Fruit fly (Drosophila melanogaster) whole organism, embryonic: Measurements from ENCODE around the gene GCS2beta.

Experiments used
- Awh ChIP-seq: fragments of 200-800 bp; sonication (Bioruptor generic); IDR thresholded peaks from 2 replicates; pipeline ENCODE4, ENCODE4 v1.3.6; 2022; ENCODE audit warnings: missing biosample characterization, missing genetic modification characterization
- BEAF-32 ChIP-seq: fragments of 200-800 bp; sonication (Bioruptor generic); optimal IDR thresholded peaks from 3 replicates; lab custom pipeline; 2017; ENCODE audit warnings: missing biosample characterization, missing genetic modification characterization, mild to moderate bottlenecking, moderate library complexity, missing genetic modification reagents
- C15 ChIP-seq: fragments of 200-800 bp; sonication (Bioruptor generic); IDR thresholded peaks from 3 replicates; pipeline ENCODE4 v1.3.6; 2022; ENCODE audit warnings: missing biosample characterization, missing genetic modification characterization
- CG10267 ChIP-seq: fragments of 200-800 bp; sonication (Bioruptor generic); optimal IDR thresholded peaks from 2 replicates; lab custom pipeline; 2018; ENCODE audit warnings: missing biosample characterization, mild to moderate bottlenecking, missing genetic modification characterization, moderate library complexity
- CG10274 ChIP-seq: fragments of 200-800 bp; sonication (Bioruptor generic); optimal IDR thresholded peaks from 3 replicates; lab custom pipeline; 2017; ENCODE audit warnings: missing biosample characterization, mild to moderate bottlenecking, missing genetic modification characterization
- CG12155 ChIP-seq: fragments of 200-800 bp; sonication (Bioruptor generic); optimal IDR thresholded peaks from 3 replicates; lab custom pipeline; 2016; ENCODE audit warnings: missing biosample characterization, missing genetic modification characterization
- CG12391 ChIP-seq: fragments of 200-800 bp; sonication (Bioruptor generic); optimal IDR thresholded peaks from 3 replicates; lab custom pipeline; 2018; ENCODE audit warnings: missing biosample characterization, mild to moderate bottlenecking, missing genetic modification characterization, moderate library complexity
- CG12942 ChIP-seq: fragments of 200-800 bp; sonication (Bioruptor generic); optimal IDR thresholded peaks from 3 replicates; lab custom pipeline; 2016; ENCODE audit warnings: missing biosample characterization, missing genetic modification characterization
- CG14860 ChIP-seq: fragments of 200-800 bp; sonication (Bioruptor generic); IDR thresholded peaks from 3 replicates; pipeline ENCODE4 v1.3.6; 2022; ENCODE audit warnings: missing biosample characterization, missing genetic modification characterization; ENCODE audit not compliant: partially characterized antibody
- CG15011 ChIP-seq: fragments of 200-800 bp; sonication (Bioruptor generic); optimal IDR thresholded peaks from 3 replicates; lab custom pipeline; 2018; ENCODE audit warnings: missing biosample characterization, mild to moderate bottlenecking, missing genetic modification characterization
- CG1647 ChIP-seq: fragments of 200-800 bp; sonication (Bioruptor generic); optimal IDR thresholded peaks from 3 replicates; lab custom pipeline; 2016; ENCODE audit warnings: missing biosample characterization, missing genetic modification characterization
- CG31388 ChIP-seq: fragments of 200-800 bp; sonication (Bioruptor generic); optimal IDR thresholded peaks from 2 replicates; lab custom pipeline; 2016; ENCODE audit warnings: missing biosample characterization, missing genetic modification characterization
- CG5245 ChIP-seq: fragments of 200-800 bp; sonication (Bioruptor generic); optimal IDR thresholded peaks from 3 replicates; lab custom pipeline; 2016; ENCODE audit warnings: missing biosample characterization, missing genetic modification characterization
- CG6813 ChIP-seq: fragments of 200-800 bp; sonication (Bioruptor generic); optimal IDR thresholded peaks from 2 replicates; lab custom pipeline; 2017; ENCODE audit warnings: missing biosample characterization, missing genetic modification characterization, mild to moderate bottlenecking, moderate library complexity, missing genetic modification reagents
- CG7786 ChIP-seq: fragments of 200-800 bp; sonication (Bioruptor generic); optimal IDR thresholded peaks from 2 replicates; lab custom pipeline; 2016; ENCODE audit warnings: missing biosample characterization, missing genetic modification characterization
- CG8478 ChIP-seq: fragments of >200 bp; optimal IDR thresholded peaks from 2 replicates; lab custom pipeline; 2018
- Chrac-16 ChIP-seq: fragments of 200-800 bp; sonication (Bioruptor generic); optimal IDR thresholded peaks from 3 replicates; lab custom pipeline; 2016; ENCODE audit warnings: missing biosample characterization, missing genetic modification characterization
- Dll ChIP-seq: fragments of 200-800 bp; sonication (Bioruptor generic); IDR thresholded peaks from 4 replicates; pipeline ENCODE4 v1.3.6; 2022; ENCODE audit warnings: missing biosample characterization, missing genetic modification characterization; ENCODE audit not compliant: partially characterized antibody
- Doc2 ChIP-seq: fragments of 200-800 bp; sonication (Bioruptor generic); IDR thresholded peaks from 2 replicates; pipeline ENCODE4 v1.3.6; 2022; ENCODE audit warnings: missing biosample characterization, missing genetic modification characterization
- Dp ChIP-seq: fragments of 200-800 bp; sonication (Bioruptor generic); optimal IDR thresholded peaks from 2 replicates; lab custom pipeline; 2018; ENCODE audit warnings: missing biosample characterization, mild to moderate bottlenecking, missing genetic modification characterization, moderate library complexity
- Eip74EF ChIP-seq, 2 experiments: fragments of 200-800 bp in 1 of 2; fragments of >200 bp in 1 of 2; sonication (Bioruptor generic) in 1 of 2; optimal IDR thresholded peaks; 2 replicates each; lab custom pipeline; 2017 to 2019; ENCODE audit warnings: missing biosample characterization in 2 of 2, missing genetic modification characterization in 2 of 2, mild to moderate bottlenecking in 1 of 2, moderate library complexity in 1 of 2
- GATAe ChIP-seq: fragments of 200-800 bp; sonication (Bioruptor generic); conservative IDR thresholded peaks from 2 replicates; pipeline ENCODE4 v1.3.6; 2022; ENCODE audit warnings: missing biosample characterization, missing genetic modification characterization
- Gug ChIP-seq: fragments of 200-800 bp; sonication (Bioruptor generic); IDR thresholded peaks from 4 replicates; pipeline ENCODE4 v1.3.6; 2022; ENCODE audit warnings: missing biosample characterization, missing genetic modification characterization
- H2.0 ChIP-seq: fragments of 200-800 bp; sonication (Bioruptor generic); IDR thresholded peaks from 2 replicates; pipeline ENCODE4 v1.3.6; 2022; ENCODE audit warnings: missing biosample characterization, missing genetic modification characterization
- Hmx ChIP-seq: fragments of 200-800 bp; sonication (Bioruptor generic); optimal IDR thresholded peaks from 2 replicates; lab custom pipeline; 2016; ENCODE audit warnings: missing biosample characterization, missing genetic modification characterization
- NK7.1 ChIP-seq: fragments of 200-800 bp; sonication (Bioruptor generic); optimal IDR thresholded peaks from 3 replicates; lab custom pipeline; 2016; ENCODE audit warnings: missing biosample characterization, missing genetic modification characterization
- Rx ChIP-seq: fragments of 200-800 bp; sonication (Bioruptor generic); IDR thresholded peaks from 2 replicates; pipeline ENCODE4 v1.3.6; 2022; ENCODE audit warnings: missing biosample characterization, missing genetic modification characterization
- Scr ChIP-seq: fragments of 200-800 bp; sonication (Bioruptor generic); IDR thresholded peaks from 2 replicates; pipeline ENCODE4 v1.3.6; 2022; ENCODE audit warnings: missing biosample characterization, missing genetic modification characterization; ENCODE audit not compliant: partially characterized antibody
- Stat92E ChIP-seq, 3 experiments: fragments of >200 bp in 2 of 3; fragments of 200-800 bp in 1 of 3; sonication (Bioruptor generic) in 1 of 3; optimal IDR thresholded peaks; 2 replicates each; lab custom pipeline; 2017 to 2019; ENCODE audit warnings: missing biosample characterization in 3 of 3, missing genetic modification characterization in 3 of 3, mild to moderate bottlenecking in 1 of 3, moderate library complexity in 1 of 3
- ac ChIP-seq: fragments of 200-800 bp; sonication (Bioruptor generic); optimal IDR thresholded peaks from 3 replicates; lab custom pipeline; 2017; ENCODE audit warnings: missing biosample characterization, mild to moderate bottlenecking, missing genetic modification characterization
- bigmax ChIP-seq: fragments of 200-800 bp; sonication (Bioruptor generic); optimal IDR thresholded peaks from 2 replicates; lab custom pipeline; 2018; ENCODE audit warnings: missing biosample characterization, mild to moderate bottlenecking, missing genetic modification characterization
- chinmo ChIP-seq: fragments of 200-800 bp; sonication (Bioruptor generic); IDR thresholded peaks from 4 replicates; pipeline ENCODE4 v1.3.6; 2022; ENCODE audit warnings: missing biosample characterization, missing genetic modification characterization; ENCODE audit not compliant: partially characterized antibody
- crol ChIP-seq: fragments of 200-800 bp; sonication (Bioruptor generic); IDR thresholded peaks from 2 replicates; pipeline ENCODE4 v1.3.6; 2022; ENCODE audit warnings: missing biosample characterization, missing genetic modification characterization
- emc ChIP-seq: fragments of 200-800 bp; sonication (Bioruptor generic); optimal IDR thresholded peaks from 2 replicates; lab custom pipeline; 2016; ENCODE audit warnings: missing biosample characterization, missing genetic modification characterization
- h ChIP-seq: fragments of >200 bp; optimal IDR thresholded peaks from 2 replicates; lab custom pipeline; 2017
- lola ChIP-seq, 3 experiments: fragments of >200 bp in 2 of 3; fragments of 200-800 bp in 1 of 3; sonication (Bioruptor generic) in 1 of 3; optimal IDR thresholded peaks; 2 replicates each; lab custom pipeline; 2017 to 2019; ENCODE audit warnings: missing biosample characterization in 3 of 3, missing genetic modification characterization in 3 of 3, mild to moderate bottlenecking in 1 of 3, moderate library complexity in 1 of 3
- mld ChIP-seq: fragments of 200-800 bp; sonication (Bioruptor generic); IDR thresholded peaks from 3 replicates; pipeline ENCODE4 v1.3.6; 2022; ENCODE audit warnings: missing biosample characterization, missing genetic modification characterization; ENCODE audit not compliant: partially characterized antibody
- nerfin-1 ChIP-seq: fragments of 200-800 bp; sonication (Bioruptor generic); optimal IDR thresholded peaks from 3 replicates; lab custom pipeline; 2019; ENCODE audit warnings: missing biosample characterization, mild to moderate bottlenecking, missing genetic modification characterization, moderate library complexity
- nmo ChIP-seq: fragments of 200-800 bp; sonication (Bioruptor generic); optimal IDR thresholded peaks from 2 replicates; lab custom pipeline; 2018; ENCODE audit warnings: missing biosample characterization, mild to moderate bottlenecking, missing genetic modification characterization, moderate library complexity
- pfk ChIP-seq: fragments of 200-800 bp; sonication (Bioruptor generic); optimal IDR thresholded peaks from 2 replicates; lab custom pipeline; 2018; ENCODE audit warnings: missing biosample characterization, mild to moderate bottlenecking, missing genetic modification characterization, moderate library complexity
- salm ChIP-seq: fragments of 200-800 bp; sonication (Bioruptor generic); optimal IDR thresholded peaks from 2 replicates; lab custom pipeline; 2018; ENCODE audit warnings: missing biosample characterization, mild to moderate bottlenecking, missing genetic modification characterization
- scrt ChIP-seq: fragments of 200-800 bp; sonication (Bioruptor generic); optimal IDR thresholded peaks from 2 replicates; lab custom pipeline; 2018; ENCODE audit warnings: missing biosample characterization, mild to moderate bottlenecking, missing genetic modification characterization, moderate library complexity
- sqz ChIP-seq: fragments of 200-800 bp; sonication (Bioruptor generic); optimal IDR thresholded peaks from 3 replicates; lab custom pipeline; 2018; ENCODE audit warnings: missing biosample characterization, mild to moderate bottlenecking, missing genetic modification characterization
- stwl ChIP-seq: fragments of 200-800 bp; sonication (Bioruptor generic); optimal IDR thresholded peaks from 3 replicates; lab custom pipeline; 2018; ENCODE audit warnings: missing biosample characterization, mild to moderate bottlenecking, missing genetic modification characterization, moderate library complexity
- sug ChIP-seq: fragments of 200-800 bp; optimal IDR thresholded peaks from 2 replicates; lab custom pipeline; 2019; ENCODE audit warnings: missing biosample characterization, mild to moderate bottlenecking, missing genetic modification characterization, moderate library complexity
- tin ChIP-seq: fragments of 200-800 bp; sonication (Bioruptor generic); optimal IDR thresholded peaks from 3 replicates; lab custom pipeline; 2016; ENCODE audit warnings: missing biosample characterization, missing genetic modification characterization
- vfl ChIP-seq: fragments of 200-800 bp; sonication (Bioruptor generic); optimal IDR thresholded peaks from 2 replicates; lab custom pipeline; 2016; ENCODE audit warnings: missing biosample characterization, missing genetic modification characterization
- z ChIP-seq: fragments of 200-800 bp; sonication (Bioruptor generic); IDR thresholded peaks from 3 replicates; pipeline ENCODE4 v1.3.6; 2022; ENCODE audit warnings: missing biosample characterization, missing genetic modification characterization
- zfh2 ChIP-seq: fragments of 200-800 bp; sonication (Bioruptor generic); optimal IDR thresholded peaks from 2 replicates; lab custom pipeline; 2016; ENCODE audit warnings: missing biosample characterization, missing genetic modification characterization

The GCS2beta gene

dm6 chr2L:17514090-17514715 lies 30.1 kb upstream of the GCS2beta start (continued):
- TF ChIP-seq CG12391 (tag; lab: Kevin White, UChicago) (peak; percentile 93), sug (tag; lab: Kevin White, UChicago) (no peak), CG5245 (GFP tag; lab: Kevin White, UChicago) (peak; percentile 80), CG14860 (no peak), scrt (peak; percentile 86), chinmo (no peak), BEAF-32 (GFP tag; lab: Kevin White, UChicago) (no peak), ac (GFP tag; lab: Kevin White, UChicago) (peak; percentile 75), lola (GFP tag; optimal IDR thresholded peaks at IDR 0.05; lab: Kevin White, UChicago) (peak in 1 of 3 experiments; percentile 94), CG6813 (GFP tag; lab: Kevin White, UChicago) (peak; percentile 83), Dp (GFP tag; lab: Kevin White, UChicago) (no peak), tin (GFP tag; lab: Kevin White, UChicago) (peak; percentile 83), CG12942 (peak; percentile 75), CG7786 (GFP tag; lab: Kevin White, UChicago) (peak; percentile 64), h (lab: Kevin White, UChicago) (no peak), Dll (no peak), mld (GFP tag; lab: Robert Waterston, UW) (no peak), Doc2 (GFP tag; lab: Robert Waterston, UW) (no peak), nmo (GFP tag; lab: Kevin White, UChicago) (peak; percentile 92), stwl (peak; percentile 51), CG15011 (peak; percentile 72), CG10267 (tag; lab: Kevin White, UChicago) (peak; percentile 87), Hmx (GFP tag; lab: Kevin White, UChicago) (no peak), GATAe (peak; percentile 39; the same call in 1 of the 2 replicates), vfl (GFP tag; lab: Kevin White, UChicago) (no peak), nerfin-1 (tag; lab: Kevin White, UChicago) (peak; percentile 87), sqz (GFP tag; lab: Kevin White, UChicago) (peak; percentile 86), z (GFP tag; lab: Robert Waterston, UW) (0 out of 3 replicates have a peak, but pooled peaks have one; percentile 42), emc (no peak), Rx (GFP tag; lab: Robert Waterston, UW) (peak; percentile 65), CG12155 (GFP tag; lab: Kevin White, UChicago) (peak; percentile 73), Gug (GFP tag; lab: Robert Waterston, UW) (peak; percentile 48; the same call in 2 of the 4 replicates), C15 (no peak), H2.0 (peak; percentile 78), Eip74EF (GFP tag; optimal IDR thresholded peaks at IDR 0.05; lab: Kevin White, UChicago) (peak in 1 of 2 experiments; percentile 78), Chrac-16 (peak; percentile 84), CG10274 (GFP tag; lab: Kevin White, UChicago) (peak; percentile 56), pfk (no peak), zfh2 (GFP tag; lab: Kevin White, UChicago) (no peak), salm (tag; lab: Kevin White, UChicago) (peak; percentile 74), CG1647 (GFP tag; lab: Kevin White, UChicago) (peak; percentile 58), CG31388 (GFP tag; lab: Kevin White, UChicago) (peak; percentile 54), NK7.1 (GFP tag; lab: Kevin White, UChicago) (peak; percentile 57), CG8478 (lab: Kevin White, UChicago) (no peak), bigmax (GFP tag; lab: Kevin White, UChicago) (no peak), Stat92E (GFP tag; optimal IDR thresholded peaks at IDR 0.05; lab: Kevin White, UChicago) (no peak), Scr (GFP tag; lab: Robert Waterston, UW) (no peak), crol (GFP tag; lab: Robert Waterston, UW) (0 out of 2 replicates have a peak, but pooled peaks have one; percentile 33), Awh (GFP tag; lab: Robert Waterston, UW) (peak; percentile 83)
